Fruit fly (Drosophila melanogaster): Measurements from ENCODE around the gene Prosbeta4.

Gene Prosbeta4

DNA sequence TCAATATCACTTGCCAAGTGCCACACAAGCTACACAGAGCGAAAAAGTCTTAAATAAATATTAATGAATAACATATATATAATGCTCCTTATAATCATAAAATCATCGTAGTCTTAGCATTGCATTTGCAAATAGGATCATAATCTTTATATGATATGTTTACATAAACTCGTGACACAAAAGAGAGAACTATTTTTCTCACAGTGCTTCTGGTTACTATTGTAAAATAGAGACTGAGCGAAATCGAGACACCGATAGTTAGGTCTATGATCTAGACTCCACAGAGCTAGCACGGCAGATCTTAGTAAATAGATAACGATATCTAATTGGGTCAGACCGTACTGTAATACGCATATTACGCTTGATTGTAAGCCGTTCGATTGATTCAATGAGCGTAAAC, 22.2 kb downstream of the Prosbeta4 start (continued):
- peak; percentile 86 for TF ChIP-seq dysf (GFP tag; IDR thresholded peaks at IDR 0.05)
- TF ChIP-seq CG7556 (GFP tag; optimal IDR thresholded peaks at IDR 0.05): peak; percentile 74
- TF ChIP-seq Adf1 (GFP tag; IDR thresholded peaks at IDR 0.05): peak; percentile 42; the same call in 1 of the 2 replicates
- TF ChIP-seq Pdp1 (GFP tag; optimal IDR thresholded peaks at IDR 0.05): peak in 1 of 2 experiments; percentile 7
- TF ChIP-seq Ets97D (GFP tag; optimal IDR thresholded peaks at IDR 0.05): no peak
- TF ChIP-seq Sry-β (GFP tag; optimal IDR thresholded peaks at IDR 0.05): no peak
- peak; percentile 67; the same call in 1 of the 2 replicates for TF ChIP-seq CG43689 (GFP tag; IDR thresholded peaks at IDR 0.05)
- no peak for TF ChIP-seq Poxn (GFP tag; IDR thresholded peaks at IDR 0.05)
- TF ChIP-seq ci (GFP tag; IDR thresholded peaks at IDR 0.05): peak; percentile 91
- no peak for TF ChIP-seq nom (GFP tag; optimal IDR thresholded peaks at IDR 0.05)
- TF ChIP-seq CG17829 (tag; optimal IDR thresholded peaks at IDR 0.05): no peak
- TF ChIP-seq pfk (GFP tag; optimal IDR thresholded peaks at IDR 0.05): no peak
- TF ChIP-seq CG10565 (GFP tag; optimal IDR thresholded peaks at IDR 0.05): no peak
- no peak for TF ChIP-seq gro (GFP tag; optimal IDR thresholded peaks at IDR 0.05)
- no peak for TF ChIP-seq CG16815 (GFP tag; optimal IDR thresholded peaks at IDR 0.05)
- peak; percentile 39 for TF ChIP-seq CG2120 (GFP tag; optimal IDR thresholded peaks at IDR 0.05)
- peak; percentile 68; the same call in 1 of the 2 replicates for TF ChIP-seq sim (GFP tag; IDR thresholded peaks at IDR 0.05)
- TF ChIP-seq Fer1 (GFP tag; optimal IDR thresholded peaks at IDR 0.05): no peak
- no peak for TF ChIP-seq CG13287 (GFP tag; IDR thresholded peaks at IDR 0.05; ENCODE audit: partially characterized antibody)
- TF ChIP-seq tap (tag; optimal IDR thresholded peaks at IDR 0.05): no peak
- TF ChIP-seq CG12299 (tag; optimal IDR thresholded peaks at IDR 0.05): peak; percentile 10
- TF ChIP-seq odd (GFP tag; optimal IDR thresholded peaks at IDR 0.05): peak; percentile 22
- peak; percentile 75 for TF ChIP-seq seq (GFP tag; IDR thresholded peaks at IDR 0.05)
- TF ChIP-seq dati (GFP tag; IDR thresholded peaks at IDR 0.05): no peak
- TF ChIP-seq CkIIα-i1 (GFP tag; IDR thresholded peaks at IDR 0.05): 0 out of 2 replicates have a peak, but pooled peaks have one; percentile 64
- TF ChIP-seq CG3726 (GFP tag; IDR thresholded peaks at IDR 0.05): no peak
- TF ChIP-seq CG3407 (GFP tag; optimal IDR thresholded peaks at IDR 0.05): peak; percentile 68
- no peak for TF ChIP-seq CG31388 (GFP tag; optimal IDR thresholded peaks at IDR 0.05)
- no peak for TF ChIP-seq HLH4C (GFP tag; IDR thresholded peaks at IDR 0.05; ENCODE audit: partially characterized antibody)
- no peak for TF ChIP-seq ro (GFP tag; IDR thresholded peaks at IDR 0.05)
- peak; percentile 34 for TF ChIP-seq ems (GFP tag; optimal IDR thresholded peaks at IDR 0.05)
- peak in 1 of 2 experiments; percentile 88 for TF ChIP-seq bsh (GFP tag; optimal IDR thresholded peaks at IDR 0.05)
- peak; percentile 54 for TF ChIP-seq jing (GFP tag; optimal IDR thresholded peaks at IDR 0.05)
- no peak for TF ChIP-seq slou (GFP tag; optimal IDR thresholded peaks at IDR 0.05)
- no peak for TF ChIP-seq CG16863 (GFP tag; optimal IDR thresholded peaks at IDR 0.05)
- no peak for TF ChIP-seq Sin3A (optimal IDR thresholded peaks at IDR 0.05)
- no peak for TF ChIP-seq sima (GFP tag; optimal IDR thresholded peaks at IDR 0.05)
- no peak for TF ChIP-seq pzg (GFP tag; optimal IDR thresholded peaks at IDR 0.05)
- no peak for TF ChIP-seq Mes4 (GFP tag; optimal IDR thresholded peaks at IDR 0.05)
- peak; percentile 85 for TF ChIP-seq sens (GFP tag)
- peak; percentile 18 for TF ChIP-seq chn (GFP tag; optimal IDR thresholded peaks at IDR 0.05)
- no peak for TF ChIP-seq lov (optimal IDR thresholded peaks at IDR 0.05)
- TF ChIP-seq lov (GFP tag; IDR thresholded peaks at IDR 0.05): no peak
- no peak for TF ChIP-seq pb (GFP tag; optimal IDR thresholded peaks at IDR 0.05)
- TF ChIP-seq Sox102F (GFP tag; optimal IDR thresholded peaks at IDR 0.05): peak; percentile 82
- TF ChIP-seq CG6689 (GFP tag; IDR thresholded peaks at IDR 0.05): no peak
- TF ChIP-seq Blimp-1 (GFP tag; optimal IDR thresholded peaks at IDR 0.05): no peak
- no peak for TF ChIP-seq CG2116 (GFP tag; optimal IDR thresholded peaks at IDR 0.05)
- no peak for TF ChIP-seq ftz-f1 (GFP tag; optimal IDR thresholded peaks at IDR 0.05)
- peak; percentile 67 for TF ChIP-seq CG12219 (GFP tag; optimal IDR thresholded peaks at IDR 0.05)
- TF ChIP-seq vvl (GFP tag; IDR thresholded peaks at IDR 0.05): peak; percentile 86
- TF ChIP-seq abd-A (tag; optimal IDR thresholded peaks at IDR 0.05): no peak

Measured in whole organism, embryonic.